Worm (Caenorhabditis elegans): ENCODE results near the gene F10D7.4.

F10D7.4 gene

ce11 chrX:17419813-17420584, 38.1 kb upstream of the F10D7.4 start (continued):
- TF ChIP-seq zag-1 (tag; optimal IDR thresholded peaks at IDR 0.05) (no peak), spr-1 (tag; optimal IDR thresholded peaks at IDR 0.05) (no peak), hif-1 (tag; optimal IDR thresholded peaks at IDR 0.05) (no peak), T26A8.4 (GFP tag; IDR thresholded peaks at IDR 0.05) (peak; percentile 92), hmg-1.1 (GFP tag; IDR thresholded peaks at IDR 0.05) (no peak), cey-2 (tag; optimal IDR thresholded peaks at IDR 0.05; ENCODE audit: borderline replicate concordance, insufficient read depth) (no peak), F37D6.2 (tag; optimal IDR thresholded peaks at IDR 0.05) (no peak), egl-27 (tag; optimal IDR thresholded peaks at IDR 0.05) (no peak), D1046.2 (GFP tag; IDR thresholded peaks at IDR 0.05) (no peak), nhr-6 (tag; optimal IDR thresholded peaks at IDR 0.05) (no peak), F49E8.2 (tag; optimal IDR thresholded peaks at IDR 0.05; ENCODE audit: borderline replicate concordance) (no peak), hlh-11 (tag; optimal IDR thresholded peaks at IDR 0.05) (peak; percentile 40), lin-39 (tag; optimal IDR thresholded peaks at IDR 0.05) (no peak), daf-8 (GFP tag; IDR thresholded peaks at IDR 0.05) (no peak), nhr-25 (tag; optimal IDR thresholded peaks at IDR 0.05; ENCODE audit: borderline replicate concordance, insufficient read depth) (peak; percentile 91), nhr-76 (tag; optimal IDR thresholded peaks at IDR 0.05) (no peak), vab-7 (GFP tag; IDR thresholded peaks at IDR 0.05) (no peak), lin-15B (tag; optimal IDR thresholded peaks at IDR 0.05) (no peak), F10B5.3 (tag; optimal IDR thresholded peaks at IDR 0.05) (no peak), zfp-3 (GFP tag; conservative IDR thresholded peaks at IDR 0.05) (peak; percentile 90), nhr-41 (GFP tag; IDR thresholded peaks at IDR 0.05) (no peak), zfp-2 (tag; optimal IDR thresholded peaks at IDR 0.05) (no peak), lim-7 (GFP tag; IDR thresholded peaks at IDR 0.05) (no peak; the same call in 1 of the 2 replicates)

- no peak for TF ChIP-seq nhr-42 (GFP tag; IDR thresholded peaks at IDR 0.05)
- peak; percentile 16 for TF ChIP-seq nhr-28 (tag; optimal IDR thresholded peaks at IDR 0.05)
- TF ChIP-seq aha-1 (tag): peak; percentile 17
- TF ChIP-seq hlh-30 (tag; optimal IDR thresholded peaks at IDR 0.05; ENCODE audit: insufficient read depth): peak; percentile 16
Measured at ce11 chrX:17417505-17418004, 35.7 kb upstream of the F10D7.4 start.

ce11 chrX:17413868-17414267, 32.0 kb upstream of the F10D7.4 start, which contains the start of gene crb-1:
Gene crb-1, minus strand, starts transcription at chrX:17414014.
- no peak for TF ChIP-seq ces-1 (GFP tag; optimal IDR thresholded peaks at IDR 0.05)
- no peak for TF ChIP-seq mxl-3 (GFP tag; optimal IDR thresholded peaks at IDR 0.05)
- no peak for TF ChIP-seq unc-62 (GFP tag; optimal IDR thresholded peaks at IDR 0.05 in 1 of 2)
- no peak for TF ChIP-seq unc-62 (tag; optimal IDR thresholded peaks at IDR 0.05)
- TF ChIP-seq snpc-1.2 (GFP tag; IDR thresholded peaks at IDR 0.05): no peak
- TF ChIP-seq ceh-28 (tag; optimal IDR thresholded peaks at IDR 0.05): no peak
- TF ChIP-seq ztf-11 (tag; optimal IDR thresholded peaks at IDR 0.05): no peak
- TF ChIP-seq dmd-8 (GFP tag; IDR thresholded peaks at IDR 0.05): no peak
- TF ChIP-seq ctbp-1 (GFP tag; IDR thresholded peaks at IDR 0.05): no peak
- TF ChIP-seq lin-39 (tag; optimal IDR thresholded peaks at IDR 0.05): no peak
- TF ChIP-seq F37D6.2 (tag; optimal IDR thresholded peaks at IDR 0.05): no peak
- TF ChIP-seq D1046.2 (GFP tag; IDR thresholded peaks at IDR 0.05): no peak
- no peak for TF ChIP-seq nhr-102 (tag; optimal IDR thresholded peaks at IDR 0.05)
- no peak for TF ChIP-seq mdt-29 (GFP tag; IDR thresholded peaks at IDR 0.05)
- no peak for TF ChIP-seq egl-43 (GFP tag; IDR thresholded peaks at IDR 0.05)
- no peak for TF ChIP-seq lim-7 (GFP tag; IDR thresholded peaks at IDR 0.05)
- no peak for TF ChIP-seq lin-29 (GFP tag; IDR thresholded peaks at IDR 0.05)

Measured in whole organism, L4 larva.